Fruit fly (Drosophila melanogaster) whole organism, embryonic: Measurements from ENCODE around the gene CG4291.

Experiments used
- Adf1 ChIP-seq: fragments of 200-800 bp; sonication (Bioruptor generic); IDR thresholded peaks from 2 replicates; pipeline ENCODE4 v1.3.6; 2022; ENCODE audit warnings: missing biosample characterization, missing genetic modification characterization
- CG10209 ChIP-seq: fragments of 200-800 bp; sonication (Bioruptor generic); optimal IDR thresholded peaks from 3 replicates; lab custom pipeline; 2017; ENCODE audit warnings: missing biosample characterization, mild to moderate bottlenecking, missing genetic modification characterization, missing genetic modification reagents
- CG11723 ChIP-seq: fragments of 200-800 bp; sonication (Bioruptor generic); optimal IDR thresholded peaks from 2 replicates; lab custom pipeline; 2017; ENCODE audit warnings: missing biosample characterization, mild to moderate bottlenecking, missing genetic modification characterization
- CG12744 ChIP-seq: fragments of 200-800 bp; sonication (Bioruptor generic); optimal IDR thresholded peaks from 2 replicates; lab custom pipeline; 2016; ENCODE audit warnings: missing biosample characterization, missing genetic modification characterization
- CG13894 ChIP-seq: fragments of 200-800 bp; sonication (Bioruptor generic); optimal IDR thresholded peaks from 3 replicates; lab custom pipeline; 2018; ENCODE audit warnings: missing biosample characterization, mild to moderate bottlenecking, missing genetic modification characterization, moderate library complexity
- CG1529 ChIP-seq: fragments of 200-800 bp; sonication (Bioruptor generic); optimal IDR thresholded peaks from 3 replicates; lab custom pipeline; 2018; ENCODE audit warnings: missing biosample characterization, missing genetic modification characterization
- CG18599 ChIP-seq: fragments of 200-800 bp; sonication (Bioruptor generic); optimal IDR thresholded peaks from 3 replicates; lab custom pipeline; 2017; ENCODE audit warnings: missing biosample characterization, missing genetic modification characterization, mild to moderate bottlenecking, moderate library complexity, missing genetic modification reagents
- CG18619 ChIP-seq: fragments of 200-800 bp; sonication (Bioruptor generic); optimal IDR thresholded peaks from 3 replicates; lab custom pipeline; 2017; ENCODE audit warnings: missing biosample characterization, mild to moderate bottlenecking, missing genetic modification characterization
- CG2116 ChIP-seq: fragments of 200-800 bp; sonication (Bioruptor generic); optimal IDR thresholded peaks from 3 replicates; lab custom pipeline; 2018; ENCODE audit warnings: missing biosample characterization, mild to moderate bottlenecking, missing genetic modification characterization
- CG2202 ChIP-seq: fragments of 200-800 bp; sonication (Bioruptor generic); optimal IDR thresholded peaks from 2 replicates; lab custom pipeline; 2018; ENCODE audit warnings: missing biosample characterization, mild to moderate bottlenecking, missing genetic modification characterization
- CG3163 ChIP-seq: fragments of 200-800 bp; sonication (Bioruptor generic); optimal IDR thresholded peaks from 3 replicates; lab custom pipeline; 2016; ENCODE audit warnings: missing biosample characterization, missing genetic modification characterization
- CG32767 ChIP-seq: fragments of 200-800 bp; sonication (Bioruptor generic); IDR thresholded peaks from 2 replicates; pipeline ENCODE4 v1.3.6; 2022; ENCODE audit warnings: missing biosample characterization, missing genetic modification characterization
- CG34376 ChIP-seq: fragments of 200-800 bp; sonication (Bioruptor generic); optimal IDR thresholded peaks from 2 replicates; lab custom pipeline; 2018; ENCODE audit warnings: missing biosample characterization, mild to moderate bottlenecking, missing genetic modification characterization
- CG3995 ChIP-seq: fragments of 200-800 bp; sonication (Bioruptor generic); optimal IDR thresholded peaks from 3 replicates; lab custom pipeline; 2016; ENCODE audit warnings: missing biosample characterization, missing genetic modification characterization
- CG5245 ChIP-seq: fragments of 200-800 bp; sonication (Bioruptor generic); optimal IDR thresholded peaks from 3 replicates; lab custom pipeline; 2016; ENCODE audit warnings: missing biosample characterization, missing genetic modification characterization
- CG6654 ChIP-seq: fragments of 200-800 bp; sonication (Bioruptor generic); optimal IDR thresholded peaks from 2 replicates; lab custom pipeline; 2017; ENCODE audit warnings: missing biosample characterization, mild to moderate bottlenecking, missing genetic modification characterization
- CG6813 ChIP-seq: fragments of 200-800 bp; sonication (Bioruptor generic); optimal IDR thresholded peaks from 2 replicates; lab custom pipeline; 2017; ENCODE audit warnings: missing biosample characterization, missing genetic modification characterization, mild to moderate bottlenecking, moderate library complexity, missing genetic modification reagents
- CG6854 ChIP-seq: fragments of 200-800 bp; sonication (Bioruptor generic); optimal IDR thresholded peaks from 3 replicates; lab custom pipeline; 2017; ENCODE audit warnings: missing biosample characterization, mild to moderate bottlenecking, missing genetic modification characterization
- CG7745 ChIP-seq: fragments of 200-800 bp; sonication (Bioruptor generic); optimal IDR thresholded peaks from 2 replicates; lab custom pipeline; 2018; ENCODE audit warnings: missing biosample characterization, mild to moderate bottlenecking, missing genetic modification characterization, moderate library complexity
- CG7839 ChIP-seq: fragments of 200-800 bp; sonication (Bioruptor generic); optimal IDR thresholded peaks from 3 replicates; lab custom pipeline; 2018; ENCODE audit warnings: missing biosample characterization, mild to moderate bottlenecking, missing genetic modification characterization, moderate library complexity
- CG8089 ChIP-seq: fragments of 200-800 bp; sonication (Bioruptor generic); optimal IDR thresholded peaks from 3 replicates; lab custom pipeline; 2016; ENCODE audit warnings: missing biosample characterization, missing genetic modification characterization
- CG9215 ChIP-seq: fragments of 200-800 bp; sonication (Bioruptor generic); IDR thresholded peaks from 2 replicates; pipeline ENCODE4 v1.3.6; 2022; ENCODE audit warnings: missing biosample characterization, missing genetic modification characterization
- D19B ChIP-seq: fragments of 200-800 bp; sonication (Bioruptor generic); optimal IDR thresholded peaks from 2 replicates; lab custom pipeline; 2017; ENCODE audit warnings: missing biosample characterization, mild to moderate bottlenecking, missing genetic modification characterization
- Doc3 ChIP-seq: fragments of 200-800 bp; sonication (Bioruptor generic); IDR thresholded peaks from 3 replicates; pipeline ENCODE4 v1.3.6; 2022; ENCODE audit warnings: missing biosample characterization, missing genetic modification characterization; ENCODE audit not compliant: partially characterized antibody
- Mrtf ChIP-seq: fragments of 200-800 bp; sonication (Bioruptor generic); IDR thresholded peaks from 3 replicates; pipeline ENCODE4 v1.3.6; 2022; ENCODE audit warnings: missing biosample characterization, missing genetic modification characterization
- NC2β ChIP-seq: fragments of 200-800 bp; sonication (Bioruptor generic); optimal IDR thresholded peaks from 2 replicates; lab custom pipeline; 2016; ENCODE audit warnings: missing biosample characterization, missing genetic modification characterization
- Ravus ChIP-seq: fragments of 200-800 bp; sonication (Bioruptor generic); IDR thresholded peaks from 2 replicates; pipeline ENCODE4 v1.3.6; 2022; ENCODE audit warnings: missing biosample characterization, missing genetic modification characterization
- Sry-δ ChIP-seq: fragments of 200-800 bp; sonication (Bioruptor generic); optimal IDR thresholded peaks from 2 replicates; lab custom pipeline; 2016; ENCODE audit warnings: missing biosample characterization, missing genetic modification characterization
- bab2 ChIP-seq: fragments of 200-800 bp; sonication (Bioruptor generic); optimal IDR thresholded peaks from 2 replicates; lab custom pipeline; 2016; ENCODE audit warnings: missing biosample characterization, missing genetic modification characterization
- bigmax ChIP-seq: fragments of 200-800 bp; sonication (Bioruptor generic); optimal IDR thresholded peaks from 2 replicates; lab custom pipeline; 2018; ENCODE audit warnings: missing biosample characterization, mild to moderate bottlenecking, missing genetic modification characterization
- ci ChIP-seq: fragments of 200-800 bp; sonication (Bioruptor generic); IDR thresholded peaks from 3 replicates; pipeline ENCODE4 v1.3.6; 2022; ENCODE audit warnings: missing biosample characterization, missing genetic modification characterization
- crol ChIP-seq: fragments of 200-800 bp; sonication (Bioruptor generic); IDR thresholded peaks from 2 replicates; pipeline ENCODE4 v1.3.6; 2022; ENCODE audit warnings: missing biosample characterization, missing genetic modification characterization
- dati ChIP-seq: fragments of 200-800 bp; sonication (Bioruptor generic); IDR thresholded peaks from 2 replicates; pipeline ENCODE4 v1.3.6; 2022; ENCODE audit warnings: missing biosample characterization, missing genetic modification characterization
- emc ChIP-seq: fragments of 200-800 bp; sonication (Bioruptor generic); optimal IDR thresholded peaks from 2 replicates; lab custom pipeline; 2016; ENCODE audit warnings: missing biosample characterization, missing genetic modification characterization
- h ChIP-seq: fragments of >200 bp; optimal IDR thresholded peaks from 2 replicates; lab custom pipeline; 2017
- hkb ChIP-seq, 2 experiments: fragments of 200-800 bp in 1 of 2; fragments of >200 bp in 1 of 2; sonication (Bioruptor generic) in 1 of 2; IDR thresholded peaks in 1 of 2; optimal IDR thresholded peaks in 1 of 2; 2 replicates each; pipeline versions ENCODE4 v1.3.6 to Lab custom; 2017 to 2022; ENCODE audit warnings: missing biosample characterization in 1 of 2, missing genetic modification characterization in 1 of 2
- hth ChIP-seq: fragments of >200 bp; optimal IDR thresholded peaks from 2 replicates; lab custom pipeline; 2017; ENCODE audit warnings: inconsistent platforms
- klu ChIP-seq: fragments of 200-800 bp; sonication (Bioruptor generic); IDR thresholded peaks from 2 replicates; pipeline ENCODE4 v1.3.6; 2022; ENCODE audit warnings: missing biosample characterization, missing genetic modification characterization
- mam ChIP-seq: fragments of 200-800 bp; sonication (Bioruptor generic); optimal IDR thresholded peaks from 3 replicates; lab custom pipeline; 2016; ENCODE audit warnings: missing biosample characterization, missing genetic modification characterization
- oc ChIP-seq: fragments of 200-800 bp; sonication (Bioruptor generic); optimal IDR thresholded peaks from 2 replicates; lab custom pipeline; 2018; ENCODE audit warnings: missing biosample characterization, mild to moderate bottlenecking, missing genetic modification characterization, moderate library complexity
- pb ChIP-seq: fragments of 200-800 bp; sonication (Bioruptor generic); optimal IDR thresholded peaks from 3 replicates; lab custom pipeline; 2016; ENCODE audit warnings: missing biosample characterization, missing genetic modification characterization
- salm ChIP-seq: fragments of 200-800 bp; sonication (Bioruptor generic); optimal IDR thresholded peaks from 2 replicates; lab custom pipeline; 2018; ENCODE audit warnings: missing biosample characterization, mild to moderate bottlenecking, missing genetic modification characterization
- sc ChIP-seq, 3 experiments: fragments of >200 bp in 2 of 3; fragments of 200-800 bp in 1 of 3; sonication (Bioruptor generic) in 1 of 3; optimal IDR thresholded peaks; 2 replicates in 2 of 3; 3 replicates in 1 of 3; lab custom pipeline; 2017; ENCODE audit warnings: mild to moderate bottlenecking in 1 of 3, missing biosample characterization in 1 of 3, missing genetic modification characterization in 1 of 3, missing genetic modification reagents in 1 of 3
- schlank ChIP-seq: fragments of 200-800 bp; sonication (Bioruptor generic); optimal IDR thresholded peaks from 2 replicates; lab custom pipeline; 2018; ENCODE audit warnings: missing biosample characterization, mild to moderate bottlenecking, missing genetic modification characterization
- stc ChIP-seq: fragments of 200-800 bp; sonication (Bioruptor generic); IDR thresholded peaks from 2 replicates; pipeline ENCODE4 v1.3.6; 2022; ENCODE audit warnings: missing biosample characterization, missing genetic modification characterization
- stwl ChIP-seq: fragments of 200-800 bp; sonication (Bioruptor generic); optimal IDR thresholded peaks from 3 replicates; lab custom pipeline; 2018; ENCODE audit warnings: missing biosample characterization, mild to moderate bottlenecking, missing genetic modification characterization, moderate library complexity
- tgo ChIP-seq: fragments of 200-800 bp; sonication (Bioruptor generic); IDR thresholded peaks from 3 replicates; pipeline ENCODE4 v1.3.6; 2022; ENCODE audit warnings: missing biosample characterization, missing genetic modification characterization
- tio ChIP-seq: fragments of 200-800 bp; sonication (Bioruptor generic); optimal IDR thresholded peaks from 2 replicates; lab custom pipeline; 2017; ENCODE audit warnings: missing biosample characterization, missing genetic modification characterization, inconsistent platforms
- ttk ChIP-seq: fragments of 200-800 bp; sonication (Bioruptor generic); IDR thresholded peaks from 2 replicates; pipeline ENCODE4 v2.1.2; 2022; ENCODE audit warnings: missing biosample characterization, missing genetic modification characterization
- unpg ChIP-seq: fragments of 200-800 bp; sonication (Bioruptor generic); optimal IDR thresholded peaks from 3 replicates; lab custom pipeline; 2018; ENCODE audit warnings: missing biosample characterization, mild to moderate bottlenecking, missing genetic modification characterization, moderate library complexity
- zfh1 ChIP-seq: fragments of 200-800 bp; sonication (Bioruptor generic); IDR thresholded peaks from 3 replicates; pipeline ENCODE4 v1.3.6; 2022; ENCODE audit warnings: missing biosample characterization, missing genetic modification characterization

The CG4291 gene

DNA sequence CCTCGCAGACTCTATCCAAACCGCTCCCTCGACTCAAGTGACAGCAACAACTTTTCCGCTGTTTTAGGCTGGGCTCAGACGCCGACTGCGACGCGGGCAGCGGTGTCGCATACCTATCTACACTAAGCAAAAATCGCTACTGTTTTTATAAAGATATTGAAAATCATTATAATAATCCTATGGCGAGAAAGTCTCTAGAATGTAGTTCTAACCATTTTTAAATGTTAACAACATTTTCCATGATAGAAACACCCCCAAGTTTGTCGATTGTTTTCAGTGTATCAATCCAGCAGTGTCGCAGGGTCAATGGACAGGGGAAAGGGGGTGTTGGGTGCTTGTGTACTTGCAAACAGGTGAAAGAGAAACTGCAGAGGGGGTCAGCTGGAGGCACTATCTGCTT is 13.3 kb upstream of the CG4291 start (continued):
- TF ChIP-seq crol (GFP tag; lab: Robert Waterston, UW) (peak; percentile 87), Sry-δ (GFP tag; lab: Kevin White, UChicago) (peak; percentile 70), ci (peak; percentile 98), NC2β (peak; percentile 96), emc (GFP tag; lab: Kevin White, UChicago) (peak; percentile 86), stc (GFP tag; lab: Robert Waterston, UW) (peak; percentile 96), CG8089 (peak; percentile 91), CG18599 (GFP tag; lab: Kevin White, UChicago) (peak; percentile 97), tgo (GFP tag; lab: Robert Waterston, UW) (peak; percentile 96), sc (optimal IDR thresholded peaks at IDR 0.05; lab: Kevin White, UChicago) (no peak), sc (GFP tag; optimal IDR thresholded peaks at IDR 0.05; lab: Kevin White, UChicago) (peak; percentile 90), CG34376 (GFP tag; lab: Kevin White, UChicago) (peak; percentile 84), bab2 (GFP tag; lab: Kevin White, UChicago) (peak; percentile 96), CG11723 (GFP tag; lab: Kevin White, UChicago) (peak; percentile 91), klu (GFP tag; lab: Robert Waterston, UW) (peak; percentile 90), Adf1 (GFP tag; lab: Robert Waterston, UW) (peak; percentile 93), mam (GFP tag; lab: Kevin White, UChicago) (peak; percentile 96), oc (tag; lab: Kevin White, UChicago) (peak; percentile 97), CG3995 (GFP tag; lab: Kevin White, UChicago) (peak; percentile 70), Ravus (GFP tag; lab: Robert Waterston, UW) (peak; percentile 92), Mrtf (GFP tag; lab: Robert Waterston, UW) (peak; percentile 95), CG2116 (peak; percentile 74), bigmax (GFP tag; lab: Kevin White, UChicago) (peak; percentile 69), CG3163 (peak; percentile 70), CG10209 (GFP tag; lab: Kevin White, UChicago) (peak; percentile 95), CG7745 (tag; lab: Kevin White, UChicago) (peak; percentile 64), CG9215 (GFP tag; lab: Robert Waterston, UW) (peak; percentile 92), hth (lab: Kevin White, UChicago) (no peak), CG1529 (GFP tag; lab: Kevin White, UChicago) (peak; percentile 93), CG6654 (GFP tag; lab: Kevin White, UChicago) (peak; percentile 77), unpg (GFP tag; lab: Kevin White, UChicago) (peak; percentile 97), D19B (GFP tag; lab: Kevin White, UChicago) (peak; percentile 78), dati (GFP tag; lab: Robert Waterston, UW) (peak; percentile 94), ttk (peak; percentile 97), CG5245 (GFP tag; lab: Kevin White, UChicago) (peak; percentile 97), schlank (tag; lab: Kevin White, UChicago) (peak; percentile 92), pb (peak; percentile 89), CG18619 (peak; percentile 96), stwl (tag; lab: Kevin White, UChicago) (peak; percentile 43), CG13894 (tag; lab: Kevin White, UChicago) (peak; percentile 88), CG2202 (tag; lab: Kevin White, UChicago) (peak; percentile 92), CG6854 (GFP tag; lab: Kevin White, UChicago) (peak; percentile 90), salm (tag; lab: Kevin White, UChicago) (peak; percentile 93), CG7839 (tag; lab: Kevin White, UChicago) (peak; percentile 97), zfh1 (GFP tag; lab: Robert Waterston, UW) (peak; percentile 98), CG32767 (GFP tag; lab: Robert Waterston, UW) (peak; percentile 93), tio (peak; percentile 96), CG6813 (GFP tag; lab: Kevin White, UChicago) (peak; percentile 96), h (lab: Kevin White, UChicago) (no peak), hkb (optimal IDR thresholded peaks at IDR 0.05; lab: Kevin White, UChicago) (peak; percentile 7), hkb (GFP tag; IDR thresholded peaks at IDR 0.05; lab: Robert Waterston, UW) (peak; percentile 97), CG12744 (GFP tag; lab: Kevin White, UChicago) (peak; percentile 93), Doc3 (GFP tag; lab: Robert Waterston, UW) (no peak)
